Worm (Caenorhabditis elegans) whole organism, early embryonic: Measurements from ENCODE around the gene F07H5.13.

Experiments
- aly-1 ChIP-seq: sonication (generic microtip); optimal IDR thresholded peaks from 2 replicates; lab custom pipeline; 2016; ENCODE audit warnings: missing genetic modification characterization, missing compliant biosample characterization
- ama-1 ChIP-seq: fragments of 150-350 bp; optimal IDR thresholded peaks from 2 replicates; lab custom pipeline; 2014
- ceh-13 ChIP-seq: fragments of 200-800 bp; sonication (Bioruptor generic); optimal IDR thresholded peaks from 2 replicates; lab custom pipeline; 2018; ENCODE audit warnings: mild to moderate bottlenecking, missing genetic modification characterization, missing compliant biosample characterization
- ceh-36 ChIP-seq: sonication (generic microtip); optimal IDR thresholded peaks from 2 replicates; lab custom pipeline; 2016; ENCODE audit warnings: missing genetic modification characterization, inconsistent platforms, missing compliant biosample characterization
- ets-7 ChIP-seq: sonication (generic microtip); optimal IDR thresholded peaks from 2 replicates; lab custom pipeline; 2016; ENCODE audit warnings: missing genotype, missing genetic modification characterization, missing compliant biosample characterization
- hmg-4 ChIP-seq: fragments of 200-800 bp; sonication (Bioruptor generic); optimal IDR thresholded peaks from 2 replicates; lab custom pipeline; 2018; ENCODE audit warnings: mild to moderate bottlenecking, missing genetic modification characterization, missing compliant biosample characterization
- scrt-1 ChIP-seq: fragments of 200-800 bp; sonication (Bioruptor generic); IDR thresholded peaks from 2 replicates; pipeline ENCODE4 v1.3.6; 2022; ENCODE audit warnings: missing genetic modification characterization, missing compliant biosample characterization
- tbx-11 ChIP-seq: fragments of 200-800 bp; sonication (Bioruptor generic); IDR thresholded peaks from 2 replicates; pipeline ENCODE4 v1.3.6; 2022; ENCODE audit warnings: missing genetic modification characterization, missing compliant biosample characterization

ce11 chrII:8830917-8831316 is 40.6 kb downstream of the F07H5.13 start:
- TF ChIP-seq hmg-4 (no peak), ets-7 (tag; lab: Kevin White, UChicago) (no peak), ceh-13 (no peak), aly-1 (no peak), ama-1 (lab: Kevin White, UChicago) (no peak), ceh-36 (tag; lab: Kevin White, UChicago) (no peak), tbx-11 (GFP tag; lab: Robert Waterston, UW) (no peak), scrt-1 (GFP tag; lab: Robert Waterston, UW) (no peak)
